Worm (Caenorhabditis elegans): ENCODE results near the gene W02D7.11.

DNA sequence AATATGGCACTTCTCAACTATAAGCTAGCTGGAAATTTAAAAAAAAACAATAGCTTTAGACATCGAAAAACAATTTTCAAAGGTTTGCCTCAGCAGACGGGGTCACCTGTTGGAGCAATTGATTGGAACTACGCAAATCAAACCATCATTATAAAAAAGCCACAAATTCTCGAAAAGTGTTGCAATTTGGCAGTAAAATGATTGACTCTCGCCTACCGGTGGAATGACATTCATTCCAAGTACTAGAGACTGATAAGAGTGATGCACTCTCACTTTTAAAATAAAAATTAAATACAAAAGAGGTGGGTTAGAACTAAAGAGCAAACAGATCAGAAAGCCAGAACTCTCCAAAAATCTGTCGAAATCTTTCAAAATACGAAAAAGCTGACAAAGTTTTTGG lies 18.9 kb downstream of the W02D7.11 start:
- TF ChIP-seq T22C8.4 (GFP tag; IDR thresholded peaks at IDR 0.05) (no peak), ztf-23 (GFP tag; IDR thresholded peaks at IDR 0.05) (no peak), cog-1 (tag; optimal IDR thresholded peaks at IDR 0.05) (no peak), med-1 (GFP tag; optimal IDR thresholded peaks at IDR 0.05; ENCODE audit: insufficient read depth) (no peak)

Data from whole organism, midembryonic.